Worm (Caenorhabditis elegans) whole organism, late embryonic: ENCODE measurements around the gene F07H5.7.
A peak's percentile ranks its signal among the peaks of the same experiment; 100 is the strongest.

ENCODE experiments used
- ama-1 ChIP-seq: fragments of 150-350 bp; optimal IDR thresholded peaks from 2 replicates; lab custom pipeline; 2014
- hlh-6 ChIP-seq: sonication (generic microtip); optimal IDR thresholded peaks from 2 replicates; lab custom pipeline; 2016; ENCODE audit warnings: missing genotype, missing genetic modification characterization, missing compliant biosample characterization
- nfya-1 ChIP-seq: sonication (generic microtip); optimal IDR thresholded peaks from 2 replicates; lab custom pipeline; 2017; ENCODE audit warnings: missing genetic modification characterization, mild to moderate bottlenecking, missing compliant biosample characterization, antibody characterized with exemption, moderate library complexity
- rnt-1 ChIP-seq: sonication (generic microtip); optimal IDR thresholded peaks from 2 replicates; lab custom pipeline; 2016; ENCODE audit warnings: missing genetic modification characterization, missing compliant biosample characterization
- ttx-3 ChIP-seq: sonication (generic microtip); optimal IDR thresholded peaks from 2 replicates; lab custom pipeline; 2016; ENCODE audit warnings: missing genetic modification reagents, missing genetic modification characterization, missing compliant biosample characterization

- TF ChIP-seq rnt-1 (peak; percentile 14), nfya-1 (peak; percentile 59), hlh-6 (tag; lab: Kevin White, UChicago) (no peak), ttx-3 (tag; lab: Kevin White, UChicago) (no peak), ama-1 (lab: Kevin White, UChicago) (no peak)
These were observed 46.0 kb downstream of the F07H5.7 start for ce11 chrII:8747939-8748352.
